Fruit fly (Drosophila melanogaster) whole organism, wandering third instar larva: ENCODE measurements around the gene Zasp66.

Experiments used
- Abd-B ChIP-seq: fragments of >200 bp; optimal IDR thresholded peaks from 2 replicates; lab custom pipeline; 2017; ENCODE audit warnings: missing biosample characterization, missing genetic modification characterization
- CG32264 ChIP-seq: fragments of 200-800 bp; sonication (Bioruptor generic); optimal IDR thresholded peaks from 2 replicates; lab custom pipeline; 2016; ENCODE audit warnings: missing biosample characterization, missing genetic modification characterization
- CG9705 ChIP-seq: fragments of 200-800 bp; sonication (Bioruptor generic); optimal IDR thresholded peaks from 2 replicates; lab custom pipeline; 2018; ENCODE audit warnings: missing biosample characterization, mild to moderate bottlenecking, missing genetic modification characterization
- CrebA ChIP-seq: fragments of 200-800 bp; sonication (Bioruptor generic); optimal IDR thresholded peaks from 2 replicates; lab custom pipeline; 2016; ENCODE audit warnings: missing biosample characterization, mild to moderate bottlenecking, missing genetic modification characterization, borderline replicate concordance
- Dif ChIP-seq: fragments of 200-275, 200-300 bp; sonication (Bioruptor generic); optimal IDR thresholded peaks from 2 replicates; lab custom pipeline; 2018; ENCODE audit warnings: missing biosample characterization, missing genetic modification characterization; ENCODE audit not compliant: partially characterized antibody
- GATAd ChIP-seq: sonication (Bioruptor generic); optimal IDR thresholded peaks from 2 replicates; lab custom pipeline; 2016; ENCODE audit warnings: missing biosample characterization, missing genetic modification characterization
- HLH106 ChIP-seq: fragments of 200-800 bp; optimal IDR thresholded peaks from 3 replicates; lab custom pipeline; 2019; ENCODE audit warnings: missing biosample characterization, mild to moderate bottlenecking, missing genetic modification characterization, moderate library complexity
- Hnf4 ChIP-seq: fragments of 200-800 bp; sonication (Bioruptor generic); optimal IDR thresholded peaks from 2 replicates; lab custom pipeline; 2016; ENCODE audit warnings: missing biosample characterization, mild to moderate bottlenecking, missing genetic modification characterization
- Hr78 ChIP-seq: fragments of >200 bp; optimal IDR thresholded peaks from 2 replicates; lab custom pipeline; 2017; ENCODE audit warnings: missing biosample characterization, missing genetic modification characterization
- Hr83 ChIP-seq: fragments of 200-300 bp; sonication (Bioruptor generic); optimal IDR thresholded peaks from 2 replicates; lab custom pipeline; 2016; ENCODE audit warnings: missing biosample characterization, mild to moderate bottlenecking, missing genetic modification characterization, moderate library complexity; ENCODE audit not compliant: poor library complexity, severe bottlenecking
- Jra ChIP-seq: sonication (Bioruptor generic); optimal IDR thresholded peaks from 2 replicates; lab custom pipeline; 2016; ENCODE audit warnings: missing biosample characterization, missing genetic modification characterization
- Mio ChIP-seq: sonication (Bioruptor generic); optimal IDR thresholded peaks from 2 replicates; lab custom pipeline; 2016; ENCODE audit warnings: missing biosample characterization, missing genetic modification characterization
- Myc ChIP-seq: fragments of >200 bp; optimal IDR thresholded peaks from 2 replicates; lab custom pipeline; 2017
- N ChIP-seq: fragments of >200 bp; optimal IDR thresholded peaks from 2 replicates; lab custom pipeline; 2018; ENCODE audit warnings: missing biosample characterization, missing external identifiers, missing genetic modification characterization
- OdsH ChIP-seq: fragments of 200-800 bp; sonication (Bioruptor generic); optimal IDR thresholded peaks from 2 replicates; lab custom pipeline; 2016; ENCODE audit warnings: missing biosample characterization, mild to moderate bottlenecking, missing genetic modification characterization
- Rel ChIP-seq, 2 experiments: fragments of 200-800 bp; sonication (Bioruptor generic) in 1 of 2; optimal IDR thresholded peaks; 2 replicates in 1 of 2; 3 replicates in 1 of 2; lab custom pipeline; 2016 to 2019; ENCODE audit warnings: mild to moderate bottlenecking in 2 of 2, missing biosample characterization in 2 of 2, missing genetic modification characterization in 2 of 2, moderate library complexity in 1 of 2
- Sp1 ChIP-seq: fragments of 200-800 bp; sonication (Bioruptor generic); optimal IDR thresholded peaks from 3 replicates; lab custom pipeline; 2019; ENCODE audit warnings: missing biosample characterization, mild to moderate bottlenecking, missing genetic modification characterization, moderate library complexity
- Vsx2 ChIP-seq: fragments of 200-300, 225-300 bp; sonication (Bioruptor generic); optimal IDR thresholded peaks from 2 replicates; lab custom pipeline; 2018; ENCODE audit warnings: missing biosample characterization, missing genetic modification characterization; ENCODE audit not compliant: partially characterized antibody
- br ChIP-seq: fragments of 200-800 bp; sonication (Bioruptor generic); optimal IDR thresholded peaks from 2 replicates; lab custom pipeline; 2016; ENCODE audit warnings: missing biosample characterization, missing genetic modification characterization
- brk ChIP-seq: fragments of 200-800 bp; sonication (Bioruptor generic); optimal IDR thresholded peaks from 2 replicates; lab custom pipeline; 2016; ENCODE audit warnings: missing biosample characterization, mild to moderate bottlenecking, missing genetic modification characterization
- dl ChIP-seq, 2 experiments: fragments of 175-275, 200-275 bp in 1 of 2; fragments of 200-275 bp in 1 of 2; sonication (Bioruptor generic); optimal IDR thresholded peaks; lab custom pipeline; 2018; ENCODE audit warnings: mild to moderate bottlenecking in 2 of 2, missing biosample characterization in 2 of 2, missing genetic modification characterization in 2 of 2, moderate library complexity in 2 of 2; ENCODE audit not compliant: partially characterized antibody in 2 of 2, insufficient read depth in 1 of 2
- dmrt93B ChIP-seq: fragments of 200-800 bp; sonication (Bioruptor generic); optimal IDR thresholded peaks from 2 replicates; lab custom pipeline; 2018; ENCODE audit warnings: missing biosample characterization, mild to moderate bottlenecking, missing genetic modification characterization
- dsf ChIP-seq: sonication (Bioruptor generic); optimal IDR thresholded peaks from 2 replicates; lab custom pipeline; 2016; ENCODE audit warnings: missing biosample characterization, missing genetic modification characterization, borderline replicate concordance
- ey ChIP-seq: fragments of 200-800 bp; sonication (Bioruptor generic); optimal IDR thresholded peaks from 2 replicates; lab custom pipeline; 2016; ENCODE audit warnings: missing biosample characterization, missing genetic modification characterization
- foxo ChIP-seq, 2 experiments: fragments of 200-800 bp; sonication (Bioruptor generic); optimal IDR thresholded peaks; 2 replicates in 1 of 2; 3 replicates in 1 of 2; lab custom pipeline; 2016 to 2017; ENCODE audit warnings: missing biosample characterization in 2 of 2, missing genetic modification characterization in 2 of 2
- fru ChIP-seq: fragments of 200-800 bp; sonication (Bioruptor generic); optimal IDR thresholded peaks from 3 replicates; lab custom pipeline; 2016; ENCODE audit warnings: missing biosample characterization, mild to moderate bottlenecking, missing genetic modification characterization
- h ChIP-seq: fragments of 200-800 bp; sonication (Bioruptor generic); optimal IDR thresholded peaks from 3 replicates; lab custom pipeline; 2016; ENCODE audit warnings: missing biosample characterization, mild to moderate bottlenecking, missing genetic modification characterization
- jim ChIP-seq: fragments of 175-275, 200-325 bp; sonication (Bioruptor generic); optimal IDR thresholded peaks from 2 replicates; lab custom pipeline; 2016; ENCODE audit warnings: missing biosample characterization, mild to moderate bottlenecking, missing genetic modification characterization
- lola ChIP-seq: fragments of >200 bp; optimal IDR thresholded peaks from 2 replicates; lab custom pipeline; 2017; ENCODE audit warnings: missing biosample characterization, missing genetic modification characterization
- pan ChIP-seq: fragments of >200 bp; optimal IDR thresholded peaks from 2 replicates; lab custom pipeline; 2017
- psq ChIP-seq: fragments of 200-800 bp; sonication (Bioruptor generic); optimal IDR thresholded peaks from 3 replicates; lab custom pipeline; 2017; ENCODE audit warnings: missing biosample characterization, mild to moderate bottlenecking, missing genetic modification characterization, moderate library complexity
- rgr ChIP-seq: fragments of 200-800 bp; sonication (Bioruptor generic); optimal IDR thresholded peaks from 3 replicates; lab custom pipeline; 2016; ENCODE audit warnings: missing biosample characterization, mild to moderate bottlenecking, missing genetic modification characterization
- sage ChIP-seq: fragments of 200-800 bp; sonication (Bioruptor generic); optimal IDR thresholded peaks from 2 replicates; lab custom pipeline; 2016; ENCODE audit warnings: missing biosample characterization, mild to moderate bottlenecking, missing genetic modification characterization
- sv ChIP-seq: fragments of 200-800 bp; sonication (Bioruptor generic); optimal IDR thresholded peaks from 3 replicates; lab custom pipeline; 2016; ENCODE audit warnings: missing biosample characterization, missing genetic modification characterization
- usp ChIP-seq: fragments of >200 bp; optimal IDR thresholded peaks from 2 replicates; lab custom pipeline; 2017; ENCODE audit warnings: missing biosample characterization, missing genetic modification characterization
- woc ChIP-seq: sonication (Bioruptor generic); optimal IDR thresholded peaks from 2 replicates; lab custom pipeline; 2016; ENCODE audit warnings: missing biosample characterization, mild to moderate bottlenecking, missing genetic modification characterization

The Zasp66 gene

DNA sequence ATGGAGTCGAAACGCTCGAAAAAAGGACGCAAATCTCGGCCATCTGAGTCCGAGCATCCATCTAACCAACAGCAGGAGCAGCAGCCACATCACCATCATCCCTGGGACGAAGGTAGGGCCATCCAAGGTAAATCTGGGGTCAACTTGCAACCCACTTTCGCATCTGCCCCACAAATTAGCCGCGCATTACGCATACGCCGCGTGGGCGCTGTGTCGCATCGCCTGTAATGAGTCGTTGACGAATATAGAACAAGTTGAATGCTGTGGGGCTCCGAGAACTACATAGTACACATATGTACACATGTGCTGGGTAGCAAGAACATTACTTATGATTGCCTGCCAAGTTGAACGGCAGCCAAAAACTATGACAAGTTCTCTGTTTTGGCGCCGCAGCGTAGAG lies 44.7 kb upstream of the Zasp66 start:
- TF ChIP-seq rgr (no peak), sage (GFP tag; lab: Kevin White, UChicago) (no peak), brk (GFP tag; lab: Kevin White, UChicago) (no peak), dsf (GFP tag; lab: Kevin White, UChicago) (no peak), GATAd (GFP tag; lab: Kevin White, UChicago) (no peak), Vsx2 (GFP tag; lab: Kevin White, UChicago) (no peak), foxo (GFP tag; optimal IDR thresholded peaks at IDR 0.05; lab: Kevin White, UChicago) (no peak), Hr83 (GFP tag; lab: Kevin White, UChicago) (no peak), woc (GFP tag; lab: Kevin White, UChicago) (no peak), CG9705 (no peak), pan (no peak), CrebA (GFP tag; lab: Kevin White, UChicago) (no peak)

DNA sequence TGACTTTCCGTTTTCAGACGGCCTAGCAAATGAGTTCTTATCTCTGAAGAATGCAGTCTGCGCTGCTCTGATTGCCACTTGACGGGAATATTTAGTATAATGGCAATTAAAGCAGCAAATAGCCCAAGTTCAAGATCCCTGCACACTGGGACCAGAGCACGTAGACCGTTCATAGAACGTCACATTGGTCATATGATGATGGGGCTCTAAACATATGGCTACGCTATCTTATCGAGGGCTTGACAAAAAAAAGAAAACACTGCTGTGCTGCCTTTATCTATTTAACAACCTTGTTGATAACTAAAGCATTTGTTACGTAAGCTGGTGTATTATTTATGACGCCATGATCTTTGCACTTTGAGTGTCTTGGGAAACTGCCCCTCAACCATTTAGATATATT lies 43.4 kb upstream of the Zasp66 start:
- TF ChIP-seq CG9705 (no peak), Vsx2 (GFP tag; lab: Kevin White, UChicago) (peak; percentile 32), br (GFP tag; lab: Kevin White, UChicago) (peak; percentile 45), CrebA (GFP tag; lab: Kevin White, UChicago) (peak; percentile 55)

DNA sequence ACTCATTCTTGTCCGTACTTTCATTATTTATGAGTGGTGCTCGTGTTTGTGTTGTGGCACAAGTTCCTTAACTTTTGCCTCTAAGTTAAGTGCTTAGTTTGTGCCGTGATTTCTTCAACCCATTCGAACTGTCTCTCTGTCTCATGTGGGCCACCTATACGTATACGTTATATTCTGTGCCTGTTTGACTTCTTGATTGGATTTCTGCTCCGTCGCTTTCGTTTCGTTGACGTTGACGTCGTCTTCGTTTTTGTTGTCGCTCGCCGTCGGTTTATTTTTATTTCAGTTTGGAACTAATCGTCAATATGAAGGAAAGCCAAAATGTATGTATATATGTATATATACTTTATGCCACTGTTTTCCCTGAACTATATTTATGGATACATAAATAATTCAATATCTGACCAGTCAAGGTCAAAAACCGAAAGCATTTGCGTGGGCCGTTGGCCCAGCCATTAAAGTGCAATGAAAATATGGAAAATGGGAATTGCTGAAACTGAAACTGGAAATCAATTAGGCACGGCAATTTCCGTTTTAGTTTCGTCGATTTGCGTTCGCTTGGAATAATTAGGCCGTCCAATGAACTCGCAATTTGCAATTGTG lies 42.0 kb upstream of the Zasp66 start:
- no peak for TF ChIP-seq psq (GFP tag; lab: Kevin White, UChicago)
- no peak for TF ChIP-seq HLH106
- TF ChIP-seq h (GFP tag; lab: Kevin White, UChicago): no peak
- TF ChIP-seq dsf (GFP tag; lab: Kevin White, UChicago): no peak

DNA sequence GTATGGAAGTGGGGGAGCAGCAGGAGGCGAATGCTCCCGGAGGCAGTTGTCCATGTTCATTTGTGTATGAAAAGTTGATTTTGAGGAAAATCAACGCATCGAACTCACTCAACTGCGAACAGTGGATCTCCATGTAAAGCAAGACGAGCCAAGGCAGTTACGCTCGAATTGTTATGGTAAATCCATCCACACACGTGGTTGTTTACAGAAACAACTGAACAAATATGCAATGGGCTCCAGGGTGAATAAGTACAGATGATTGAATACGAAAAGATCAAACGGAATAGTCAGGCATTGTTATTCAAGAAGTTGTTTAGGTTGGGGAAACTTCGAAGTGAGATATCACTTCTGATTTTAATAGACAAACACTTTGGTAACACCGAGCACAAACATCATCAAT lies 40.1 kb upstream of the Zasp66 start:
- TF ChIP-seq pan (no peak), Mio (GFP tag; lab: Kevin White, UChicago) (no peak), Hr83 (GFP tag; lab: Kevin White, UChicago) (peak; percentile 47), dl (GFP tag; optimal IDR thresholded peaks at IDR 0.05; lab: Kevin White, UChicago; ENCODE audit: insufficient read depth in 1 of 2, partially characterized antibody in 2 of 2) (no peak), HLH106 (no peak), rgr (peak; percentile 3)

DNA sequence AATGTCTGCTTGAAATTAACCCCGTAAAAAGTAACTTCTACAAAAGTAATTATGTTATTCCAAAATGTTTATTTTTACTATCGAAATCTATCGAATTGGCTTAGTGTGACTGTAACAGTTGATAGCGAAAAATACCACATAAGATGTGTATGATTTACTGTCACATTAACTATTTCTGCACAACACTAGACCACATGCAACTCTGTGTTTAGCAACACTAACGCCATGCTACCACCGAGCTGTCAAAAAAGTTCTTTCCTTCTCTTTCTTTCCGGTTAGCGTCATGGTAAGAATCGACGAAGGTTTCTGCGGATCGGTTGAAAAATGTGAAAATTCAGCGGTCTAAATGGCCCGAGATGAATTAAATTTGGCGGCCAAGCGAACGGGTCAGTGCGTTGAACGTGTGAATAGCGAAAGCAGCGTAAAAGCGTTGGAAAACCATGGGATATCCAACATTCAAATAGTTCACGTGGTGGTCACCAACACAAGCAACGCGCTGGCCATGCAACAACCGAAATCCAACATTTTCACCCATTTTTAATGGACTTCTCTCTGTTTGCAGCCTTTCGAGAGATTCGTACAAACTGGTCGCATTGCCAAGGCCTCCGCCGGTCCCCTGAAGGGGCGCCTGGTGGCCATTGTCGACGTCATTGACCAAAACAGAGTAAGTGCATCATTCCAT lies 23.3 kb upstream of the Zasp66 start, which contains the start of the genes Nelf-E and RpL14:
TSS of gene Nelf-E (minus strand) at position 128 of the 682 bp plus-strand sequence.
TSS of gene RpL14 (plus strand) at position 255 of the 682 bp plus-strand sequence.
- TF ChIP-seq HLH106 (peak; percentile 91), br (GFP tag; lab: Kevin White, UChicago) (peak; percentile 95), CG32264 (GFP tag; lab: Kevin White, UChicago) (peak; percentile 87), dl (GFP tag; optimal IDR thresholded peaks at IDR 0.05; lab: Kevin White, UChicago; ENCODE audit: insufficient read depth in 1 of 2, partially characterized antibody in 2 of 2) (no peak), h (GFP tag; lab: Kevin White, UChicago) (peak; percentile 95), sv (GFP tag; lab: Kevin White, UChicago) (peak; percentile 87), Hr83 (GFP tag; lab: Kevin White, UChicago) (peak; percentile 98), pan (no peak), jim (GFP tag; lab: Kevin White, UChicago) (no peak), Myc (lab: Kevin White, UChicago) (peak; percentile 71), CG9705 (peak; percentile 94), dmrt93B (GFP tag; lab: Kevin White, UChicago) (peak; percentile 96), Dif (GFP tag; lab: Kevin White, UChicago) (no peak), OdsH (GFP tag; lab: Kevin White, UChicago) (peak; percentile 88), Mio (GFP tag; lab: Kevin White, UChicago) (no peak), Abd-B (GFP tag; lab: Kevin White, UChicago) (no peak), GATAd (GFP tag; lab: Kevin White, UChicago) (peak; percentile 74), woc (GFP tag; lab: Kevin White, UChicago) (no peak), fru (peak; percentile 99), Hnf4 (no peak), Hr78 (GFP tag; lab: Kevin White, UChicago) (no peak), Rel (GFP tag; optimal IDR thresholded peaks at IDR 0.05; lab: Kevin White, UChicago) (no peak), Rel (tag; optimal IDR thresholded peaks at IDR 0.05; lab: Kevin White, UChicago) (peak; percentile 80), ey (GFP tag; lab: Kevin White, UChicago) (peak; percentile 78), lola (no peak), rgr (peak; percentile 98), N (no peak), dsf (GFP tag; lab: Kevin White, UChicago) (no peak), foxo (GFP tag; optimal IDR thresholded peaks at IDR 0.05; lab: Kevin White, UChicago) (peak; percentile 84 to 91), Jra (GFP tag; lab: Kevin White, UChicago) (no peak), brk (GFP tag; lab: Kevin White, UChicago) (no peak), Sp1 (GFP tag; lab: Kevin White, UChicago) (peak; percentile 93), usp (GFP tag; lab: Kevin White, UChicago) (no peak), CrebA (GFP tag; lab: Kevin White, UChicago) (no peak)
